Fruit fly (Drosophila melanogaster) whole organism, embryonic: ENCODE results near the gene CG12420.

Experiments used
- Antp ChIP-seq: fragments of 200-800 bp; sonication (Bioruptor generic); optimal IDR thresholded peaks from 3 replicates; lab custom pipeline; 2016; ENCODE audit warnings: missing biosample characterization, missing genetic modification characterization
- Atf6 ChIP-seq: fragments of 200-800 bp; sonication (Bioruptor generic); IDR thresholded peaks from 2 replicates; pipeline ENCODE4 v1.3.6; 2022; ENCODE audit warnings: missing biosample characterization, missing genetic modification characterization
- B-H2 ChIP-seq: fragments of 200-800 bp; sonication (Bioruptor generic); optimal IDR thresholded peaks from 2 replicates; lab custom pipeline; 2018; ENCODE audit warnings: missing biosample characterization, mild to moderate bottlenecking, missing genetic modification characterization
- CG11456 ChIP-seq: fragments of 200-800 bp; sonication (Bioruptor generic); IDR thresholded peaks from 3 replicates; pipeline ENCODE4 v1.3.6; 2022; ENCODE audit warnings: missing biosample characterization, missing genetic modification characterization
- CG11695 ChIP-seq: fragments of 200-800 bp; sonication (Bioruptor generic); IDR thresholded peaks from 3 replicates; pipeline ENCODE4 v1.3.6; 2022; ENCODE audit warnings: missing biosample characterization, missing genetic modification characterization
- CG12236 ChIP-seq: fragments of 200-800 bp; sonication (Bioruptor generic); optimal IDR thresholded peaks from 2 replicates; lab custom pipeline; 2016; ENCODE audit warnings: missing biosample characterization, missing genetic modification characterization
- CG12299 ChIP-seq: fragments of 200-800 bp; sonication (Bioruptor generic); optimal IDR thresholded peaks from 2 replicates; lab custom pipeline; 2018; ENCODE audit warnings: missing biosample characterization, mild to moderate bottlenecking, missing genetic modification characterization
- CG12744 ChIP-seq: fragments of 200-800 bp; sonication (Bioruptor generic); optimal IDR thresholded peaks from 2 replicates; lab custom pipeline; 2016; ENCODE audit warnings: missing biosample characterization, missing genetic modification characterization
- CG13123 ChIP-seq: fragments of 200-800 bp; sonication (Bioruptor generic); optimal IDR thresholded peaks from 2 replicates; lab custom pipeline; 2016; ENCODE audit warnings: missing biosample characterization, missing genetic modification characterization
- CG13424 ChIP-seq: fragments of 200-800 bp; sonication (Bioruptor generic); optimal IDR thresholded peaks from 2 replicates; lab custom pipeline; 2019; ENCODE audit warnings: missing biosample characterization, mild to moderate bottlenecking, missing genetic modification characterization, moderate library complexity
- CG1529 ChIP-seq: fragments of 200-800 bp; sonication (Bioruptor generic); optimal IDR thresholded peaks from 3 replicates; lab custom pipeline; 2018; ENCODE audit warnings: missing biosample characterization, missing genetic modification characterization
- CG17359 ChIP-seq: fragments of 200-800 bp; sonication (Bioruptor generic); optimal IDR thresholded peaks from 3 replicates; lab custom pipeline; 2018; ENCODE audit warnings: missing biosample characterization, mild to moderate bottlenecking, missing genetic modification characterization, moderate library complexity
- CG17802 ChIP-seq: fragments of 200-800 bp; sonication (Bioruptor generic); optimal IDR thresholded peaks from 2 replicates; lab custom pipeline; 2018; ENCODE audit warnings: missing biosample characterization, mild to moderate bottlenecking, missing genetic modification characterization, moderate library complexity
- CG1792 ChIP-seq: fragments of 200-800 bp; sonication (Bioruptor generic); optimal IDR thresholded peaks from 2 replicates; lab custom pipeline; 2016; ENCODE audit warnings: missing biosample characterization, missing genetic modification characterization
- CG30020 ChIP-seq: fragments of 200-800 bp; optimal IDR thresholded peaks from 2 replicates; lab custom pipeline; 2019; ENCODE audit warnings: missing biosample characterization, mild to moderate bottlenecking, missing genetic modification characterization, moderate library complexity
- CG34376 ChIP-seq: fragments of 200-800 bp; sonication (Bioruptor generic); optimal IDR thresholded peaks from 2 replicates; lab custom pipeline; 2018; ENCODE audit warnings: missing biosample characterization, mild to moderate bottlenecking, missing genetic modification characterization
- CG6175 ChIP-seq: fragments of 200-800 bp; sonication (Bioruptor generic); IDR thresholded peaks from 3 replicates; pipeline ENCODE4 v1.3.6; 2022; ENCODE audit warnings: missing biosample characterization, missing genetic modification characterization
- CG6854 ChIP-seq: fragments of 200-800 bp; sonication (Bioruptor generic); optimal IDR thresholded peaks from 3 replicates; lab custom pipeline; 2017; ENCODE audit warnings: missing biosample characterization, mild to moderate bottlenecking, missing genetic modification characterization
- CG8478 ChIP-seq: fragments of >200 bp; optimal IDR thresholded peaks from 2 replicates; lab custom pipeline; 2018
- CG9932 ChIP-seq: fragments of 200-800 bp; sonication (Bioruptor generic); IDR thresholded peaks from 2 replicates; pipeline ENCODE4 v1.3.6; 2022; ENCODE audit warnings: missing biosample characterization, missing genetic modification characterization
- CkIIα-i1 ChIP-seq: fragments of 200-800 bp; sonication (Bioruptor generic); IDR thresholded peaks from 2 replicates; pipeline ENCODE4 v1.3.6; 2022; ENCODE audit warnings: missing biosample characterization, missing genetic modification characterization
- Dip3 ChIP-seq: fragments of 200-800 bp; sonication (Bioruptor generic); optimal IDR thresholded peaks from 3 replicates; lab custom pipeline; 2016; ENCODE audit warnings: missing biosample characterization, missing genetic modification characterization
- GATAe ChIP-seq: fragments of 200-800 bp; sonication (Bioruptor generic); conservative IDR thresholded peaks from 2 replicates; pipeline ENCODE4 v1.3.6; 2022; ENCODE audit warnings: missing biosample characterization, missing genetic modification characterization
- Hr3 ChIP-seq: fragments of 200-800 bp; sonication (Bioruptor generic); optimal IDR thresholded peaks from 3 replicates; lab custom pipeline; 2016; ENCODE audit warnings: missing biosample characterization, missing genetic modification characterization
- Hr39 ChIP-seq: fragments of >200 bp; optimal IDR thresholded peaks from 2 replicates; lab custom pipeline; 2017
- Hsf ChIP-seq: fragments of 200-800 bp; sonication (Bioruptor generic); optimal IDR thresholded peaks from 3 replicates; lab custom pipeline; 2016; ENCODE audit warnings: missing biosample characterization, missing genetic modification characterization
- Lpt ChIP-seq: fragments of >200 bp; optimal IDR thresholded peaks from 2 replicates; lab custom pipeline; 2018; ENCODE audit warnings: missing biosample characterization, missing genetic modification characterization
- Max ChIP-seq: fragments of 200-800 bp; sonication (Bioruptor generic); optimal IDR thresholded peaks from 2 replicates; lab custom pipeline; 2016; ENCODE audit warnings: missing biosample characterization, mild to moderate bottlenecking, missing genetic modification characterization
- Myb ChIP-seq: fragments of 200-800 bp; sonication (Bioruptor generic); optimal IDR thresholded peaks from 2 replicates; lab custom pipeline; 2016; ENCODE audit warnings: missing biosample characterization, missing genetic modification characterization
- Oli ChIP-seq: fragments of 200-800 bp; sonication (Bioruptor generic); optimal IDR thresholded peaks from 2 replicates; lab custom pipeline; 2018; ENCODE audit warnings: missing biosample characterization, mild to moderate bottlenecking, missing genetic modification characterization, moderate library complexity
- Side ChIP-seq: fragments of 200-800 bp; sonication (Bioruptor generic); optimal IDR thresholded peaks from 2 replicates; lab custom pipeline; 2016; ENCODE audit warnings: missing biosample characterization, missing genetic modification characterization
- Six4 ChIP-seq: fragments of 200-800 bp; sonication (Bioruptor generic); optimal IDR thresholded peaks from 2 replicates; lab custom pipeline; 2016; ENCODE audit warnings: missing biosample characterization, missing genetic modification characterization
- Sox100B ChIP-seq: fragments of 200-800 bp; sonication (Bioruptor generic); optimal IDR thresholded peaks from 3 replicates; lab custom pipeline; 2018; ENCODE audit warnings: missing biosample characterization, mild to moderate bottlenecking, missing genetic modification characterization
- Ssrp ChIP-seq: fragments of 200-800 bp; sonication (Bioruptor generic); optimal IDR thresholded peaks from 2 replicates; lab custom pipeline; 2018; ENCODE audit warnings: missing biosample characterization, mild to moderate bottlenecking, missing genetic modification characterization, moderate library complexity
- ap ChIP-seq: fragments of 200-800 bp; sonication (Bioruptor generic); IDR thresholded peaks from 2 replicates; pipeline ENCODE4 v1.3.6; 2022; ENCODE audit warnings: missing biosample characterization, missing genetic modification characterization
- ci ChIP-seq: fragments of 200-800 bp; sonication (Bioruptor generic); IDR thresholded peaks from 3 replicates; pipeline ENCODE4 v1.3.6; 2022; ENCODE audit warnings: missing biosample characterization, missing genetic modification characterization
- ewg ChIP-seq: fragments of 200-800 bp; sonication (Bioruptor generic); optimal IDR thresholded peaks from 3 replicates; lab custom pipeline; 2017; ENCODE audit warnings: mild to moderate bottlenecking, missing biosample characterization, missing genetic modification reagents, missing genetic modification characterization
- fd102C ChIP-seq: fragments of 200-800 bp; sonication (Bioruptor generic); optimal IDR thresholded peaks from 2 replicates; lab custom pipeline; 2018; ENCODE audit warnings: missing biosample characterization, mild to moderate bottlenecking, missing genetic modification characterization, moderate library complexity
- ftz-f1 ChIP-seq: fragments of 200-800 bp; sonication (Bioruptor generic); optimal IDR thresholded peaks from 2 replicates; lab custom pipeline; 2016; ENCODE audit warnings: missing biosample characterization, missing genetic modification characterization
- fu2 ChIP-seq: fragments of 200-800 bp; sonication (Bioruptor generic); optimal IDR thresholded peaks from 2 replicates; lab custom pipeline; 2016; ENCODE audit warnings: missing biosample characterization, missing genetic modification characterization
- lola ChIP-seq, 3 experiments: fragments of >200 bp in 2 of 3; fragments of 200-800 bp in 1 of 3; sonication (Bioruptor generic) in 1 of 3; optimal IDR thresholded peaks; 2 replicates each; lab custom pipeline; 2017 to 2019; ENCODE audit warnings: missing biosample characterization in 3 of 3, missing genetic modification characterization in 3 of 3, mild to moderate bottlenecking in 1 of 3, moderate library complexity in 1 of 3
- nerfin-1 ChIP-seq: fragments of 200-800 bp; sonication (Bioruptor generic); optimal IDR thresholded peaks from 3 replicates; lab custom pipeline; 2019; ENCODE audit warnings: missing biosample characterization, mild to moderate bottlenecking, missing genetic modification characterization, moderate library complexity
- nom ChIP-seq: fragments of 200-800 bp; sonication (Bioruptor generic); optimal IDR thresholded peaks from 2 replicates; lab custom pipeline; 2017; ENCODE audit warnings: missing biosample characterization, missing genetic modification characterization, mild to moderate bottlenecking, moderate library complexity, missing genetic modification reagents
- pfk ChIP-seq: fragments of 200-800 bp; sonication (Bioruptor generic); optimal IDR thresholded peaks from 2 replicates; lab custom pipeline; 2018; ENCODE audit warnings: missing biosample characterization, mild to moderate bottlenecking, missing genetic modification characterization, moderate library complexity
- sc ChIP-seq, 3 experiments: fragments of >200 bp in 2 of 3; fragments of 200-800 bp in 1 of 3; sonication (Bioruptor generic) in 1 of 3; optimal IDR thresholded peaks; 2 replicates in 2 of 3; 3 replicates in 1 of 3; lab custom pipeline; 2017; ENCODE audit warnings: mild to moderate bottlenecking in 1 of 3, missing biosample characterization in 1 of 3, missing genetic modification characterization in 1 of 3, missing genetic modification reagents in 1 of 3
- scrt ChIP-seq: fragments of 200-800 bp; sonication (Bioruptor generic); optimal IDR thresholded peaks from 2 replicates; lab custom pipeline; 2018; ENCODE audit warnings: missing biosample characterization, mild to moderate bottlenecking, missing genetic modification characterization, moderate library complexity
- sima ChIP-seq: fragments of 200-800 bp; sonication (Bioruptor generic); optimal IDR thresholded peaks from 2 replicates; lab custom pipeline; 2016; ENCODE audit warnings: missing biosample characterization, missing genetic modification characterization
- usp ChIP-seq: fragments of >200 bp; optimal IDR thresholded peaks from 2 replicates; lab custom pipeline; 2017; ENCODE audit warnings: missing biosample characterization, missing genetic modification characterization
- yki ChIP-seq: fragments of >200 bp; optimal IDR thresholded peaks from 3 replicates; lab custom pipeline; 2018
- zen2 ChIP-seq: fragments of 200-800 bp; sonication (Bioruptor generic); IDR thresholded peaks from 3 replicates; pipeline ENCODE4 v1.3.6; 2022; ENCODE audit warnings: missing biosample characterization, missing genetic modification characterization; ENCODE audit not compliant: partially characterized antibody
- zf30C ChIP-seq: fragments of 200-800 bp; sonication (Bioruptor generic); optimal IDR thresholded peaks from 3 replicates; lab custom pipeline; 2018; ENCODE audit warnings: missing biosample characterization, mild to moderate bottlenecking, missing genetic modification characterization

CG12420 gene

DNA sequence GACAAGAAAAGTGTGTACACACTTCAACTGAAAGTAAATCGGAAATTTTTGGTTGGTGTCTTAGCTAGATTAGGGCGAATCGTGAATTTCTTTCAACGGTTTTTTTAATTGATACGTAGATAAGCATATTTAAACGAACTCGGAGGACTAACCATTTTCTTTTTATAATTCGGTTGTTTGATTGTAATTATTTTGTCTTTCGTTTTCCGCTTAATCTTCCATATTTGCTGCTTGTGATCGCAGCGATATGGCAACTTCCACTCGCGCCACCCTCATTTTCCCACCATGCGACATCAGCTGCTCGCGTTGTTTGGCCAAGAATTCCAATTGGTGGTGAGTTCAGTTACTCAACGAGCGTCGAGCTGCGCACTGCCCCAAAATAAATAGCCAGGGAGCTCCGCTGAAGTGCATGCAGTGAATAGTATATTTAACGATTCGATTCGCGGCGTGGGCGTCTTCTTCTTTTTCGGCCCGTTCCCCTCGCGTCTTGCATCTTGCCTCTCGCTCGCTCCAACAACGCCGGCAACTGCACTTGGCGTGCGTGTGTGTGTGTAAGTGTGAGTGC, 41.6 kb downstream of the CG12420 start, which contains the start of gene Nuak (continued):
- TF ChIP-seq pfk (GFP tag; lab: Kevin White, UChicago) (peak; percentile 38), Lpt (GFP tag; lab: Kevin White, UChicago) (no peak), CG9932 (no peak), nom (GFP tag; lab: Kevin White, UChicago) (peak; percentile 46), Side (GFP tag; lab: Kevin White, UChicago) (peak; percentile 91), ewg (GFP tag; lab: Kevin White, UChicago) (peak; percentile 78), zen2 (GFP tag; lab: Robert Waterston, UW) (no peak), CG12236 (peak; percentile 79), CG1529 (GFP tag; lab: Kevin White, UChicago) (peak; percentile 57), CG17359 (tag; lab: Kevin White, UChicago) (peak; percentile 74), Hsf (GFP tag; lab: Kevin White, UChicago) (peak; percentile 95), Hr39 (lab: Kevin White, UChicago) (no peak), nerfin-1 (tag; lab: Kevin White, UChicago) (peak; percentile 70), ci (GFP tag; lab: Robert Waterston, UW) (no peak), ftz-f1 (peak; percentile 33), CG11695 (GFP tag; lab: Robert Waterston, UW) (no peak), lola (GFP tag; optimal IDR thresholded peaks at IDR 0.05; lab: Kevin White, UChicago) (peak in 1 of 3 experiments; percentile 78), Hr3 (GFP tag; lab: Kevin White, UChicago) (peak; percentile 87), Ssrp (tag; lab: Kevin White, UChicago) (peak; percentile 67), CG34376 (GFP tag; lab: Kevin White, UChicago) (peak; percentile 73), CG12299 (tag; lab: Kevin White, UChicago) (peak; percentile 78), GATAe (no peak), ap (GFP tag; lab: Robert Waterston, UW) (no peak), fu2 (GFP tag; lab: Kevin White, UChicago) (peak; percentile 96), CG1792 (GFP tag; lab: Kevin White, UChicago) (peak; percentile 86), Oli (tag; lab: Kevin White, UChicago) (peak; percentile 62), CG6175 (GFP tag; lab: Robert Waterston, UW) (no peak), B-H2 (peak; percentile 91), scrt (GFP tag; lab: Kevin White, UChicago) (peak; percentile 41), Max (GFP tag; lab: Kevin White, UChicago) (peak; percentile 83), yki (lab: Kevin White, UChicago) (no peak), CG13123 (GFP tag; lab: Kevin White, UChicago) (peak; percentile 84), CG17802 (peak; percentile 63), CG12744 (GFP tag; lab: Kevin White, UChicago) (peak; percentile 88), sima (GFP tag; lab: Kevin White, UChicago) (peak; percentile 61), CG13424 (tag; lab: Kevin White, UChicago) (peak; percentile 90), zf30C (GFP tag; lab: Kevin White, UChicago) (no peak), usp (GFP tag; lab: Kevin White, UChicago) (no peak), Myb (GFP tag; lab: Kevin White, UChicago) (peak; percentile 89), Six4 (GFP tag; lab: Kevin White, UChicago) (peak; percentile 87), Antp (peak; percentile 99), CkIIα-i1 (GFP tag; lab: Robert Waterston, UW) (no peak), fd102C (GFP tag; lab: Kevin White, UChicago) (peak; percentile 40), sc (optimal IDR thresholded peaks at IDR 0.05; lab: Kevin White, UChicago) (no peak), sc (GFP tag; optimal IDR thresholded peaks at IDR 0.05; lab: Kevin White, UChicago) (peak; percentile 10), CG30020 (tag; lab: Kevin White, UChicago) (peak; percentile 64), CG6854 (GFP tag; lab: Kevin White, UChicago) (no peak), Atf6 (GFP tag; lab: Robert Waterston, UW) (no peak), Sox100B (GFP tag; lab: Kevin White, UChicago) (peak; percentile 30), Dip3 (GFP tag; lab: Kevin White, UChicago) (peak; percentile 95), CG8478 (lab: Kevin White, UChicago) (no peak), CG11456 (GFP tag; lab: Robert Waterston, UW) (no peak)
